Fruit fly (Drosophila melanogaster) whole organism, embryonic: ENCODE results near the gene deltaCOP.

Experiments used
- ATbp ChIP-seq: fragments of 200-800 bp; sonication (Bioruptor generic); optimal IDR thresholded peaks from 2 replicates; lab custom pipeline; 2017; ENCODE audit warnings: missing biosample characterization, mild to moderate bottlenecking, missing genetic modification characterization, missing genetic modification reagents
- Abd-B ChIP-seq: fragments of 200-800 bp; sonication (Bioruptor generic); optimal IDR thresholded peaks from 2 replicates; lab custom pipeline; 2018; ENCODE audit warnings: missing biosample characterization, mild to moderate bottlenecking, missing genetic modification characterization, moderate library complexity
- Atf3 ChIP-seq: fragments of 200-800 bp; sonication (Bioruptor generic); optimal IDR thresholded peaks from 3 replicates; lab custom pipeline; 2016; ENCODE audit warnings: missing biosample characterization, missing genetic modification characterization
- CG1024 ChIP-seq: fragments of 200-800 bp; sonication (Bioruptor generic); IDR thresholded peaks from 2 replicates; pipeline ENCODE4 v1.3.6; 2022; ENCODE audit warnings: missing biosample characterization, missing genetic modification characterization
- CG11085 ChIP-seq: fragments of 200-800 bp; sonication (Bioruptor generic); IDR thresholded peaks from 2 replicates; pipeline ENCODE4 v1.3.6; 2022; ENCODE audit warnings: missing biosample characterization, missing genetic modification characterization
- CG11247 ChIP-seq: fragments of 200-800 bp; sonication (Bioruptor generic); IDR thresholded peaks from 2 replicates; pipeline ENCODE4 v1.3.6; 2022; ENCODE audit warnings: missing biosample characterization, missing genetic modification characterization
- CG11695 ChIP-seq: fragments of 200-800 bp; sonication (Bioruptor generic); IDR thresholded peaks from 3 replicates; pipeline ENCODE4 v1.3.6; 2022; ENCODE audit warnings: missing biosample characterization, missing genetic modification characterization
- CG12299 ChIP-seq: fragments of 200-800 bp; sonication (Bioruptor generic); optimal IDR thresholded peaks from 2 replicates; lab custom pipeline; 2018; ENCODE audit warnings: missing biosample characterization, mild to moderate bottlenecking, missing genetic modification characterization
- CG13296 ChIP-seq: fragments of 200-800 bp; sonication (Bioruptor generic); optimal IDR thresholded peaks from 3 replicates; lab custom pipeline; 2018; ENCODE audit warnings: missing biosample characterization, mild to moderate bottlenecking, missing genetic modification characterization
- CG15011 ChIP-seq: fragments of 200-800 bp; sonication (Bioruptor generic); optimal IDR thresholded peaks from 3 replicates; lab custom pipeline; 2018; ENCODE audit warnings: missing biosample characterization, mild to moderate bottlenecking, missing genetic modification characterization
- CG16815 ChIP-seq: fragments of 200-800 bp; sonication (Bioruptor generic); optimal IDR thresholded peaks from 3 replicates; lab custom pipeline; 2017; ENCODE audit warnings: missing biosample characterization, mild to moderate bottlenecking, missing genetic modification characterization
- CG18619 ChIP-seq: fragments of 200-800 bp; sonication (Bioruptor generic); optimal IDR thresholded peaks from 3 replicates; lab custom pipeline; 2017; ENCODE audit warnings: missing biosample characterization, mild to moderate bottlenecking, missing genetic modification characterization
- CG2712 ChIP-seq: fragments of 200-800 bp; optimal IDR thresholded peaks from 3 replicates; lab custom pipeline; 2019; ENCODE audit warnings: missing biosample characterization, mild to moderate bottlenecking, missing genetic modification characterization, moderate library complexity
- CG30403 ChIP-seq: fragments of 200-800 bp; sonication (Bioruptor generic); optimal IDR thresholded peaks from 3 replicates; lab custom pipeline; 2016; ENCODE audit warnings: missing biosample characterization, missing genetic modification characterization
- CG31365 ChIP-seq: fragments of 200-800 bp; sonication (Bioruptor generic); optimal IDR thresholded peaks from 2 replicates; lab custom pipeline; 2018; ENCODE audit warnings: missing biosample characterization, mild to moderate bottlenecking, missing genetic modification characterization
- CG31388 ChIP-seq: fragments of 200-800 bp; sonication (Bioruptor generic); optimal IDR thresholded peaks from 2 replicates; lab custom pipeline; 2016; ENCODE audit warnings: missing biosample characterization, missing genetic modification characterization
- CG32532 ChIP-seq: fragments of 200-800 bp; sonication (Bioruptor generic); IDR thresholded peaks from 2 replicates; pipeline ENCODE4 v1.3.6; 2022; ENCODE audit warnings: missing biosample characterization, missing genetic modification characterization
- CG32772 ChIP-seq: fragments of 200-800 bp; sonication (Bioruptor generic); IDR thresholded peaks from 2 replicates; pipeline ENCODE4 v1.3.6; 2022; ENCODE audit warnings: missing biosample characterization, missing genetic modification characterization
- CG3281 ChIP-seq: fragments of 200-800 bp; sonication (Bioruptor generic); optimal IDR thresholded peaks from 3 replicates; lab custom pipeline; 2017; ENCODE audit warnings: missing biosample characterization, mild to moderate bottlenecking, missing genetic modification characterization
- CG34224 ChIP-seq: fragments of 200-800 bp; sonication (Bioruptor generic); IDR thresholded peaks from 3 replicates; pipeline ENCODE4 v1.3.6; 2022; ENCODE audit warnings: missing biosample characterization, missing genetic modification characterization; ENCODE audit not compliant: partially characterized antibody
- CG3838 ChIP-seq: fragments of 200-800 bp; sonication (Bioruptor generic); optimal IDR thresholded peaks from 3 replicates; lab custom pipeline; 2016; ENCODE audit warnings: missing biosample characterization, missing genetic modification characterization
- CG6272 ChIP-seq: fragments of 200-800 bp; sonication (Bioruptor generic); IDR thresholded peaks from 2 replicates; pipeline ENCODE4 v1.3.6; 2022; ENCODE audit warnings: missing biosample characterization, missing genetic modification characterization
- CG9727 ChIP-seq: fragments of 200-800 bp; sonication (Bioruptor generic); optimal IDR thresholded peaks from 3 replicates; lab custom pipeline; 2017; ENCODE audit warnings: missing biosample characterization, mild to moderate bottlenecking, missing genetic modification characterization
- CG9797 ChIP-seq: fragments of 200-800 bp; sonication (Bioruptor generic); optimal IDR thresholded peaks from 3 replicates; lab custom pipeline; 2018; ENCODE audit warnings: missing biosample characterization, mild to moderate bottlenecking, missing genetic modification characterization
- ERR ChIP-seq: fragments of 200-800 bp; sonication (Bioruptor generic); optimal IDR thresholded peaks from 2 replicates; lab custom pipeline; 2016; ENCODE audit warnings: missing biosample characterization, missing genetic modification characterization
- Kr ChIP-seq: fragments of 200-800 bp; sonication (Bioruptor generic); optimal IDR thresholded peaks from 2 replicates; lab custom pipeline; 2017; ENCODE audit warnings: missing biosample characterization, mild to moderate bottlenecking, missing genetic modification characterization
- Med ChIP-seq: fragments of 200-800 bp; sonication (Bioruptor generic); peaks from one replicate; lab custom pipeline; 2016; ENCODE audit warnings: missing biosample characterization, missing genetic modification characterization, mild to moderate bottlenecking, inconsistent platforms, moderate library complexity
- NK7.1 ChIP-seq: fragments of 200-800 bp; sonication (Bioruptor generic); optimal IDR thresholded peaks from 3 replicates; lab custom pipeline; 2016; ENCODE audit warnings: missing biosample characterization, missing genetic modification characterization
- Nf-YA ChIP-seq: fragments of 200-800 bp; sonication (Bioruptor generic); IDR thresholded peaks from 2 replicates; pipeline ENCODE4 v1.3.6; 2022; ENCODE audit warnings: missing biosample characterization, missing genetic modification characterization
- Optix ChIP-seq: fragments of 200-800 bp; sonication (Bioruptor generic); IDR thresholded peaks from 3 replicates; pipeline ENCODE4 v1.3.6; 2022; ENCODE audit warnings: missing biosample characterization, missing genetic modification characterization
- Taf1 ChIP-seq: fragments of 200-800 bp; sonication (Bioruptor generic); IDR thresholded peaks from 2 replicates; pipeline ENCODE4 v1.3.6; 2022; ENCODE audit warnings: missing biosample characterization, missing genetic modification characterization
- Vsx1 ChIP-seq: fragments of 200-800 bp; sonication (Bioruptor generic); optimal IDR thresholded peaks from 2 replicates; lab custom pipeline; 2017; ENCODE audit warnings: missing biosample characterization, mild to moderate bottlenecking, missing genetic modification characterization, missing genetic modification reagents
- bcd ChIP-seq: fragments of 200-800 bp; sonication (Bioruptor generic); optimal IDR thresholded peaks from 2 replicates; lab custom pipeline; 2017; ENCODE audit warnings: missing biosample characterization, mild to moderate bottlenecking, missing genetic modification characterization
- exex ChIP-seq: fragments of 200-800 bp; sonication (Bioruptor generic); optimal IDR thresholded peaks from 4 replicates; lab custom pipeline; 2018; ENCODE audit warnings: missing biosample characterization, mild to moderate bottlenecking, missing genetic modification characterization, moderate library complexity
- fd3F ChIP-seq: fragments of 200-800 bp; sonication (Bioruptor generic); optimal IDR thresholded peaks from 2 replicates; lab custom pipeline; 2018; ENCODE audit warnings: missing biosample characterization, mild to moderate bottlenecking, missing genetic modification characterization, moderate library complexity
- gce ChIP-seq: fragments of 200-800 bp; sonication (Bioruptor generic); IDR thresholded peaks from 3 replicates; pipeline ENCODE4 v1.3.6; 2022; ENCODE audit warnings: missing biosample characterization, missing genetic modification characterization
- kay ChIP-seq: fragments of 200-800 bp; sonication (Bioruptor generic); optimal IDR thresholded peaks from 2 replicates; lab custom pipeline; 2016; ENCODE audit warnings: missing biosample characterization, missing genetic modification characterization
- mld ChIP-seq: fragments of 200-800 bp; sonication (Bioruptor generic); IDR thresholded peaks from 3 replicates; pipeline ENCODE4 v1.3.6; 2022; ENCODE audit warnings: missing biosample characterization, missing genetic modification characterization; ENCODE audit not compliant: partially characterized antibody
- nom ChIP-seq: fragments of 200-800 bp; sonication (Bioruptor generic); optimal IDR thresholded peaks from 2 replicates; lab custom pipeline; 2017; ENCODE audit warnings: missing biosample characterization, missing genetic modification characterization, mild to moderate bottlenecking, moderate library complexity, missing genetic modification reagents
- odd ChIP-seq: fragments of 200-800 bp; sonication (Bioruptor generic); optimal IDR thresholded peaks from 2 replicates; lab custom pipeline; 2017; ENCODE audit warnings: missing biosample characterization, mild to moderate bottlenecking, missing genetic modification characterization
- otp ChIP-seq: fragments of 200-800 bp; sonication (Bioruptor generic); IDR thresholded peaks from 3 replicates; pipeline ENCODE4, ENCODE4 v1.3.6; 2022; ENCODE audit warnings: missing biosample characterization, missing genetic modification characterization
- pan ChIP-seq, 4 experiments: fragments of >200 bp in 3 of 4; fragments of 200-800 bp in 1 of 4; sonication (Bioruptor generic) in 1 of 4; optimal IDR thresholded peaks in 3 of 4; IDR thresholded peaks in 1 of 4; 2 replicates each; pipeline versions ENCODE4 v1.3.6 to Lab custom; 2017 to 2022; ENCODE audit warnings: missing biosample characterization in 2 of 4, missing genetic modification characterization in 2 of 4, mixed read lengths in 1 of 4
- phol ChIP-seq: fragments of 200-800 bp; sonication (Bioruptor generic); optimal IDR thresholded peaks from 3 replicates; lab custom pipeline; 2018; ENCODE audit warnings: missing biosample characterization, mild to moderate bottlenecking, missing genetic modification characterization, moderate library complexity
- pita ChIP-seq: fragments of 200-800 bp; sonication (Bioruptor generic); optimal IDR thresholded peaks from 2 replicates; lab custom pipeline; 2017; ENCODE audit warnings: missing biosample characterization, mild to moderate bottlenecking, missing genetic modification characterization
- seq ChIP-seq: fragments of 200-800 bp; sonication (Bioruptor generic); IDR thresholded peaks from 2 replicates; pipeline ENCODE4 v1.3.6; 2022; ENCODE audit warnings: missing biosample characterization, missing genetic modification characterization
- sim ChIP-seq: fragments of 200-800 bp; sonication (Bioruptor generic); IDR thresholded peaks from 2 replicates; pipeline ENCODE4 v1.3.6; 2022; ENCODE audit warnings: missing biosample characterization, missing genetic modification characterization
- tgo ChIP-seq: fragments of 200-800 bp; sonication (Bioruptor generic); IDR thresholded peaks from 3 replicates; pipeline ENCODE4 v1.3.6; 2022; ENCODE audit warnings: missing biosample characterization, missing genetic modification characterization
- unpg ChIP-seq: fragments of 200-800 bp; sonication (Bioruptor generic); optimal IDR thresholded peaks from 3 replicates; lab custom pipeline; 2018; ENCODE audit warnings: missing biosample characterization, mild to moderate bottlenecking, missing genetic modification characterization, moderate library complexity

Gene deltaCOP

dm6 chrX:1830396-1831218 lies 31.0 kb downstream of the deltaCOP start (continued):
- TF ChIP-seq Abd-B (peak; percentile 94), unpg (GFP tag; lab: Kevin White, UChicago) (peak; percentile 99), nom (GFP tag; lab: Kevin White, UChicago) (peak; percentile 93), CG15011 (GFP tag; lab: Kevin White, UChicago) (peak; percentile 94), CG9797 (GFP tag; lab: Kevin White, UChicago) (peak; percentile 39), CG16815 (GFP tag; lab: Kevin White, UChicago) (peak; percentile 85), CG11695 (GFP tag; lab: Robert Waterston, UW) (peak; percentile 95), sim (GFP tag; lab: Robert Waterston, UW) (peak; percentile 94), NK7.1 (GFP tag; lab: Kevin White, UChicago) (peak; percentile 91), seq (GFP tag; lab: Robert Waterston, UW) (peak; percentile 94), Vsx1 (GFP tag; lab: Kevin White, UChicago) (peak; percentile 90), Med (GFP tag; lab: Kevin White, UChicago) (peak; percentile 99), kay (GFP tag; lab: Kevin White, UChicago) (peak; percentile 95), tgo (GFP tag; lab: Robert Waterston, UW) (peak; percentile 97), CG32772 (GFP tag; lab: Robert Waterston, UW) (peak; percentile 96), Taf1 (GFP tag; lab: Robert Waterston, UW) (peak; percentile 93), CG12299 (peak; percentile 90), CG9727 (GFP tag; lab: Kevin White, UChicago) (peak; percentile 94), CG31388 (peak; percentile 84), CG3281 (GFP tag; lab: Kevin White, UChicago) (peak; percentile 96), exex (tag; lab: Kevin White, UChicago) (peak; percentile 85), Kr (GFP tag; lab: Kevin White, UChicago) (no peak), CG6272 (GFP tag; lab: Robert Waterston, UW) (peak; percentile 95), CG3838 (peak; percentile 83), CG18619 (GFP tag; lab: Kevin White, UChicago) (peak; percentile 94), bcd (GFP tag; lab: Kevin White, UChicago) (peak; percentile 94), gce (GFP tag; lab: Robert Waterston, UW) (peak; percentile 98), CG30403 (GFP tag; lab: Kevin White, UChicago) (peak; percentile 97), CG32532 (GFP tag; lab: Robert Waterston, UW) (peak; percentile 98), Optix (GFP tag; lab: Robert Waterston, UW) (peak; percentile 93), ERR (GFP tag; lab: Kevin White, UChicago) (peak; percentile 88), CG11085 (peak; percentile 95), CG13296 (GFP tag; lab: Kevin White, UChicago) (peak; percentile 95), CG1024 (GFP tag; lab: Robert Waterston, UW) (peak; percentile 93), fd3F (peak; percentile 93), phol (tag; lab: Kevin White, UChicago) (peak; percentile 94), pan (optimal IDR thresholded peaks at IDR 0.05; lab: Kevin White, UChicago) (no peak), pan (GFP tag; optimal IDR thresholded peaks at IDR 0.05 in 1 of 2, IDR thresholded peaks at IDR 0.05 in 1 of 2) (peak in 1 of 2 experiments; percentile 98), otp (GFP tag; lab: Robert Waterston, UW) (peak; percentile 98), CG2712 (tag; lab: Kevin White, UChicago) (peak; percentile 95), CG34224 (GFP tag; lab: Robert Waterston, UW) (no peak), Atf3 (GFP tag; lab: Kevin White, UChicago) (peak; percentile 94), ATbp (GFP tag; lab: Kevin White, UChicago) (peak; percentile 94), CG11247 (GFP tag; lab: Robert Waterston, UW) (peak; percentile 97), mld (GFP tag; lab: Robert Waterston, UW) (no peak), odd (GFP tag; lab: Kevin White, UChicago) (peak; percentile 92), CG31365 (tag; lab: Kevin White, UChicago) (peak; percentile 84), Nf-YA (GFP tag; lab: Robert Waterston, UW) (peak; percentile 95), pita (GFP tag; lab: Kevin White, UChicago) (no peak)
